Worm (Caenorhabditis elegans) whole organism, midembryonic: Measurements from ENCODE around the gene arle-14.

Experiments used
- T22C8.4 ChIP-seq: fragments of 200-800 bp; sonication (Bioruptor generic); IDR thresholded peaks from 2 replicates; pipeline ENCODE4 v1.3.6; 2022; ENCODE audit warnings: missing genetic modification characterization, missing compliant biosample characterization
- cog-1 ChIP-seq: sonication (generic microtip); optimal IDR thresholded peaks from 2 replicates; lab custom pipeline; 2016; ENCODE audit warnings: missing genetic modification characterization, missing compliant biosample characterization
- flt-1 ChIP-seq: fragments of 200-800 bp; sonication (Bioruptor generic); IDR thresholded peaks from 2 replicates; pipeline ENCODE4 v1.3.6; 2022; ENCODE audit warnings: missing genetic modification characterization, missing compliant biosample characterization
- klf-2 ChIP-seq: fragments of 200-800 bp; sonication (Bioruptor generic); conservative IDR thresholded peaks from 2 replicates; pipeline ENCODE4 v1.3.6; 2022; ENCODE audit warnings: missing genetic modification reagents, missing genetic modification characterization, missing compliant biosample characterization
- med-1 ChIP-seq: sonication (generic microtip); optimal IDR thresholded peaks from 2 replicates; lab custom pipeline; 2017; ENCODE audit warnings: missing genetic modification characterization, mild to moderate bottlenecking, missing compliant biosample characterization, antibody characterized with exemption, missing genetic modification reagents; ENCODE audit not compliant: insufficient read depth
- ref-1 ChIP-seq: fragments of 200-800 bp; sonication (Bioruptor generic); conservative IDR thresholded peaks from 2 replicates; pipeline ENCODE4 v1.3.6; 2022; ENCODE audit warnings: missing genetic modification reagents, missing genetic modification characterization, missing compliant biosample characterization
- tab-1 ChIP-seq: fragments of 200-800 bp; sonication (Bioruptor generic); IDR thresholded peaks from 2 replicates; pipeline ENCODE4 v1.3.6; 2022; ENCODE audit warnings: missing genetic modification characterization, missing compliant biosample characterization
- ztf-23 ChIP-seq: fragments of 200-800 bp; sonication (Bioruptor generic); IDR thresholded peaks from 2 replicates; pipeline ENCODE4 v1.3.6; 2022; ENCODE audit warnings: missing genetic modification reagents, missing genetic modification characterization, missing compliant biosample characterization
- ztf-29 ChIP-seq: fragments of 200-800 bp; sonication (Bioruptor generic); IDR thresholded peaks from 2 replicates; pipeline ENCODE4 v1.3.6; 2022; ENCODE audit warnings: missing genetic modification reagents, missing genetic modification characterization, missing compliant biosample characterization

arle-14 gene

DNA sequence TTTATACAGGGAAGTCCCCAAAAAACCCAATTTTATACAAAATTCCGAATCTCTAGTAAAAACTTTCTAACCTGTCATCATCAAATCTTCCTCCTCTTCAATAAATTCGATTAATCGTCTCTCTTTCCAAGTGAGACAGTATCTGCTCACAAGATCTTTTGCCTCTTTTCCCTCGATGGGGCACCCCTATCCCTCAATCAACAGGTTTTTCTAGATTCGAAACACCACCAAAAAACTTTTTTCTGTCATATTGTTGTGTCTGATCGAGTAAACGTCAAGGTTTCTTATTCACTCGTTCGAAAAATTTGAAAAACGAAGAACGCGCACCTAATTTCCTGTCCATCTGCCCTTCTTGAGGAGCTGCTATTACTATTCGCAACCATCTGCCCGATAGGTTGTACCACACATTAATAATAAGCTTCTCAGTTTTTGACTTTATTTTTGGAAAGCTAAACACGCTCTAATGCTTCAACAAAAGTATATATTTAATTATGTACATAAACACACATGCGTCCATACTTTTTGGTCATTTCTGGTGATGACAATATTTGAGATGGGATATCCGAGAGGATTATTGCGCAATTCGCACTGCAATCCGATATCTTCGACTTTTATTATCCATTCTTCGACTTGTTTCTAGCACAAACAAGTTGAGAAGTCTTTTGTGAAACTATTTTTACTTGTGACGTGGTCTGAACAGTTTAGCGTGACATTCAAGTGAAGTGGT, 26.6 kb downstream of the arle-14 start:
- TF ChIP-seq tab-1 (GFP tag; lab: Robert Waterston, UW), result no peak
- no peak for TF ChIP-seq ztf-23
- no peak for TF ChIP-seq med-1 (GFP tag; lab: Kevin White, UChicago)
- TF ChIP-seq ztf-29, result no peak
- TF ChIP-seq flt-1 (GFP tag; lab: Robert Waterston, UW), result no peak
- no peak for TF ChIP-seq ref-1
- no peak for TF ChIP-seq T22C8.4 (GFP tag; lab: Robert Waterston, UW)
- TF ChIP-seq klf-2, result no peak
- no peak for TF ChIP-seq cog-1 (tag; lab: Kevin White, UChicago)

DNA sequence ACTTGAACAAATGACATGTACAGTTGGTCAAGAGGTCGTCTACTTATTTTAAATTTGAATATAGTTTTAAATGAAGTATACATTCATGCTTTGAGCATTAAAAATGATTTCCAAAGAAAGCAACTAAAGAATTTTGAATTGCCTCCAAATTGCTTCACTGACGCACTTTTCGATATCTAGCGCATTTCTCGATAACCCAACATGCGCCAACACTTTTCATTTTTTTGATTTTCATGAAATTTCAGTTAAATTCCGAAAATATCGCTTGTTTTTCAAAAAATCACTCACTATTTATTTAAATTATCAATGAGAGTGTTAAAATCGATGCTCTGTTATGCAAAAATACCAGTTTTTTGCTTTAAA, 27.1 kb downstream of the arle-14 start:
- TF ChIP-seq ref-1 (no peak), flt-1 (GFP tag; lab: Robert Waterston, UW) (no peak), tab-1 (GFP tag; lab: Robert Waterston, UW) (no peak), cog-1 (tag; lab: Kevin White, UChicago) (no peak), T22C8.4 (GFP tag; lab: Robert Waterston, UW) (no peak), ztf-23 (no peak), klf-2 (no peak), ztf-29 (no peak), med-1 (GFP tag; lab: Kevin White, UChicago) (no peak)

DNA sequence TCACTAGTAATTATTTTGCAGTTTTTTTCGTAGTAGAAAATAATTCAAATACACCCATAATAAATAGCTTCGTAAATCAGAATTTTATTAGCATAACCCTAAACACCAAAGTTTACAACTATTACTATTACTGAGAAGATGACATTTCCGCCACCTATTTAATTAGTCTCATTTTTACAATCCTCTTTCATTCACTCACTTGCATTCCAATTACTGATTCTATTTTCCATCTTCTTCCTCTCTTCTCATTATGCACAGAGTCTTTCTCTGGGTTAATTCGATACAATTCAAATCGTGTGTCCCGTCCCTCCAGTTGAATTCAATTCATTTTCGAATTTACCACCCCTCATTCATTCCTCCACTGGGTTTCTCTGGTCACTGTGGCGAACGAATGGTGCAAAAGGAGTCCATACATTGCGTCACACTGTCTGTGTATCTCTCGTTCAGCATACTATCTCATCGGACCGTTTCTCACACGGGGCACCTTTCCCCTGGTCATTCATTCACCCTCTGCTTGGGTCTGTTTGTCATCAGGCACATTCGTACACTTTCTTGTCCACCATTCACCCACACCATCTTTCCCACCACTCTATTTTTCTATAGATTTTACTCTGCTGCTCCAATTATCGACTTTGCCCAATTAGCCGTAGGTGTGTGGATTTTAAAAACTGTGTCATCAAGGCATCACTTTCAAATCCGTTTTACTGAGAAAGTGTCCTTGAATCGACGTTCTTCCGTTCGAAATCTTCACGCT, 27.7 kb downstream of the arle-14 start:
- TF ChIP-seq tab-1 (GFP tag; lab: Robert Waterston, UW) (no peak), flt-1 (GFP tag; lab: Robert Waterston, UW) (peak; percentile 22; the same call in 1 of the 2 replicates)

DNA sequence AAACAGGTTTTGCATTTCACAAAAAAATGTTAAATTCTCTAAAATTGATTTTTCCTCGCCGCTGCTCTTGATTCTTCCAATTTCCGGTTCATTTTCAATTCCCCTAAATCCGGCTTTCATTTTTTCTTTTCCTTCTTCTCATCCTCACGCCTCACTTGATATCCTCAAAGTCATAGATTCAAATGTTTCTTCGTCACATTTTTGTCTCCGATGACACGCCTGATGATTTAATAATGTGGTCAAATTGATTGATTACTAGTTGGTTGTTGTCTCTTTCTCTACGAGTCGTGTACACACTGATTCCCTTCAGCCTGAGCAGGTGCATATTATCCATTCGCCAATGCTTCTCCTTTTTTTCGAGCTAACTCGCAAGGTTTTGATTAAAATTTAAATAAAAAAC, 28.8 kb downstream of the arle-14 start:
- TF ChIP-seq klf-2 (no peak), flt-1 (GFP tag; lab: Robert Waterston, UW) (no peak), ref-1 (no peak), cog-1 (tag; lab: Kevin White, UChicago) (no peak), tab-1 (GFP tag; lab: Robert Waterston, UW) (no peak)

DNA sequence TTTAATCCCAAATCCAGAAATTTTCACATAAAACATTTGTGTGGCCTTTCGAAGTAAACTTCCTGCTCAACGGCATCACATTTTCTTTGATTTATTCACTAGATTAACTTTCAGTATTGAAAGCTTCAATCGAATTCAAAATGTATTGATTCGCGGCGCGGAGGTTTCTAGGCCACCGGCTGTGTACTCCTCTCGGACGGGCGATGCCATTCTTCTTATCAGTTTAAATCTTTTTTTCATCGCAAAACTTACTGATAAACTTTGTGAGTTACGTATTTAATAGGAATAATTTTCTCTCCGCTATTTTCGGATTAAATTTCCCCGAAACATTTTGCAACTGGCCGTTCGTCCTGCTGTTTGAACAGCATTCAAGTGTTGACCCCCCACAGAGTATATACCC, 29.2 kb downstream of the arle-14 start:
- TF ChIP-seq T22C8.4 (GFP tag; lab: Robert Waterston, UW) (peak; percentile 18; the same call in 1 of the 2 replicates), klf-2 (no peak), flt-1 (GFP tag; lab: Robert Waterston, UW) (peak; percentile 49; the same call in 1 of the 2 replicates)

DNA sequence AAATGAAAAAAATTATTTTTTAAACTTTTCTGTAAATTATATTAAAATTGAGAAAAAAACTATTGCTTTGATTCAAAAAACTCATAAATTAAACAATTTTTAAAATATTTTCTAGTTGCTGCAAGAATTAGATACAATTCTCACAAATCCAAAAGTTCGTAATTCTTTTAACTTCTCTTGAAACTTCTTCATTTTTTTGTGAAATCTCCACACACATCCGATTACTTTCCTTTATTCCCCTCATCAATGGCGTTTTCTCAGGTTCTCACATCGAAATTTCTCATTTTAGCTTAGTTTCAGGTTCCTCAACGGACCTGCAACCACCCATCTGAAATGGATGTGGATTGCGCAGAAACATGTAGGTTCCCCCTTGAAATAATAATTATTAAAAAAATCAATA, 29.8 kb downstream of the arle-14 start, which contains the start of gene wrm-1:
Gene wrm-1 (plus strand): TSS at position 301 of the 400 bp plus-strand sequence.
- no peak for TF ChIP-seq ztf-29
- TF ChIP-seq tab-1 (GFP tag; lab: Robert Waterston, UW), result no peak
- no peak for TF ChIP-seq klf-2
- TF ChIP-seq ref-1, result no peak
- no peak for TF ChIP-seq T22C8.4 (GFP tag; lab: Robert Waterston, UW)
- TF ChIP-seq ztf-23, result no peak

DNA sequence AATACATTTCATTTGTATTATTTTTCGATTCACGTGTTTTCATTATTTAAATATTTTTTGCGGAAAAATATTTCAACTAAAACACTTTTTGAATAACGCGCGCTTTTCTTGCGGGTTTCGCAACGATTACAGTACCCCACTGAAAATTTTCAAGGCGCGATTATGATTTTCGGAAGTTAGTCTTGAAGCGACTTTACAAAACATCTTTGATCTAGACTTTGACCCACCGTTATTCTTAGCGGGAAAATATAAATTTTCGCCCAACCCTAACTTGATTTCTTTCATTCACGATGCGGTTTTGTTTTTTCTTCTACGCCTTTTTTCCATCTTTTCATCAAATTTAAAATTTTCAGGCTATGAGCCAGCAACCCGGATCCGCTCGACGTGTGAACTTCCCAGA, 35.1 kb downstream of the arle-14 start, which contains the start of gene egg-1:
Gene egg-1 (plus strand): TSS at position 354 of the 400 bp plus-strand sequence.
- no peak for TF ChIP-seq med-1 (GFP tag; lab: Kevin White, UChicago)

DNA sequence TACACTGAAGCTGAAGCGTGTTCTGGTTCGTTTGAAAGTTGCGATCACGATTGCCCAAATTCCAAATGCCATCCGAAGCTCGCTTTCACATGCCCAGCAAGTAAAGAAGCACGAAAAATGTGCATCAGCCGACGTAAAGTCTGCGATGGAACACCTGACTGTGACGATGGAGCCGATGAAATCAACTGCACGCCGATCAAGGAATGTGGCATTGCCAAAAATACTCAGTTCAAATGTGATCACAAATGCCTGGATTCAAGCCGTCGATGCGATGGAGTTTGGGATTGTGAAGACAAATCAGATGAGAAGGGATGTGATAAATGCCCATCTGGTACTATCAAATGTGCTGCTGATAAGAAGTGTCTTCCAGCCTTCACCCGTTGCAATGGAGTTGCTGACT, 36.7 kb downstream of the arle-14 start:
- TF ChIP-seq cog-1 (tag; lab: Kevin White, UChicago) (no peak), med-1 (GFP tag; lab: Kevin White, UChicago) (no peak), tab-1 (GFP tag; lab: Robert Waterston, UW) (no peak), T22C8.4 (GFP tag; lab: Robert Waterston, UW) (no peak), ztf-29 (no peak), klf-2 (no peak), flt-1 (GFP tag; lab: Robert Waterston, UW) (no peak)

DNA sequence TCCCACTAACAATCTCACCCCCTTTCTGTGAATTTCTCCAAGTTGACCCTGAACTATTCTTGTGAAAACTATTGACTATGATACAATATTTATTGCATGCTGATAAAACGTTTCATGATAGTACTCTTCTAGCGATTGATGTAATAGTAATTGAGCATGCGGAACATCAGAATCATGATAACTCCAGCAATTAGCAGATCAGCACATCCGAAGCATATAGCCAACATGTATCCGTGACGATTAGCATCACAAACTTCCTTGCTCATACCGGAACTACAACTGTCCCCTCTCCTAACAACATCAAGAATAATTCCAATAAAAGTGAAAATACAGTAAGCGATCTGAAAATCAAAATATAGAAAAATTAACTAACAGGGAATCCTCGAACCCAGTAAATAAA, 37.3 kb downstream of the arle-14 start:
- TF ChIP-seq tab-1 (GFP tag; lab: Robert Waterston, UW) (no peak), ztf-29 (no peak), cog-1 (tag; lab: Kevin White, UChicago) (no peak), ztf-23 (no peak), T22C8.4 (GFP tag; lab: Robert Waterston, UW) (no peak), med-1 (GFP tag; lab: Kevin White, UChicago) (no peak), ref-1 (no peak), flt-1 (GFP tag; lab: Robert Waterston, UW) (no peak), klf-2 (no peak)

DNA sequence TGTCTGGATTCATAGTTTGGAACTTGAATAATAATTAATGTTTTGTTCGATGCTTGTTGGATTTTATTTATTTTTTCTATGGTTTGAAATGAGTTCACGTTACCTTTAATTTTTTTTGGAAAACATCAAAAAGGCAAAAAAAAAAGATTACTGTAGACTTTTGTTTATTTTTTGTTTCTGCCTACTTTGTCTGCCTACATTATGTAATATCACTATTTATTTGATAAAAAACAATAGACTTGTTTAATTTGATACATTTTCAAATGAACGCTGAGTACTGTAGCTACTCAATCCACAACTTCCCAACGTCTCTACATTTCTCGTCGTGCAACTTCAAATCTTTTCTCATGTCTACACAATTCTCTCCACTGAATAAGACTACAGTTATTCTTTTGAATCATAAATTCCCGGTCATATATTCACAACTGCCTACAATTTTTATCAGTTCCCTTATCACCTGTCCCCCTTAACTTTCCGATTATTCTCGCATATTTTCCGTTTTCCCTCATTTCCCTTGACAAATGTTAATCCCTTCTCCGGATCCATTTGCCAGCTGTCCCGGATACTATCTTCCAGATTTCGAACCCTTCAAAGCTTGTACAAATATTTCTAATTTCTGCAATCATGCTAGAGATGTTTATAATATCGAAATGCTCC, 38.4 kb downstream of the arle-14 start, which contains the start of the genes B0244.9 and B0244.7:
Gene B0244.9 (minus strand): TSS at position 51 of the 657 bp plus-strand sequence.
Gene B0244.7 (plus strand): TSS at position 522 of the 657 bp plus-strand sequence.
- no peak for TF ChIP-seq cog-1 (tag; lab: Kevin White, UChicago)
- no peak for TF ChIP-seq tab-1 (GFP tag; lab: Robert Waterston, UW)
- TF ChIP-seq T22C8.4 (GFP tag; lab: Robert Waterston, UW), result no peak
- no peak for TF ChIP-seq ztf-29
- no peak for TF ChIP-seq klf-2
